Fruit fly (Drosophila melanogaster) whole organism, embryonic: ENCODE data around the gene DNaseII.

Experiments
- Antp ChIP-seq: fragments of 200-800 bp; sonication (Bioruptor generic); optimal IDR thresholded peaks from 3 replicates; lab custom pipeline; 2016; ENCODE audit warnings: missing biosample characterization, missing genetic modification characterization
- CG2889 ChIP-seq: fragments of 200-800 bp; sonication (Bioruptor generic); IDR thresholded peaks from 3 replicates; pipeline ENCODE4 v1.3.6; 2022; ENCODE audit warnings: missing biosample characterization, missing genetic modification characterization
- CG31388 ChIP-seq: fragments of 200-800 bp; sonication (Bioruptor generic); optimal IDR thresholded peaks from 2 replicates; lab custom pipeline; 2016; ENCODE audit warnings: missing biosample characterization, missing genetic modification characterization
- Dll ChIP-seq: fragments of 200-800 bp; sonication (Bioruptor generic); IDR thresholded peaks from 4 replicates; pipeline ENCODE4 v1.3.6; 2022; ENCODE audit warnings: missing biosample characterization, missing genetic modification characterization; ENCODE audit not compliant: partially characterized antibody
- gce ChIP-seq: fragments of 200-800 bp; sonication (Bioruptor generic); IDR thresholded peaks from 3 replicates; pipeline ENCODE4 v1.3.6; 2022; ENCODE audit warnings: missing biosample characterization, missing genetic modification characterization
- kni ChIP-seq: fragments of 200-800 bp; sonication (Bioruptor generic); optimal IDR thresholded peaks from 3 replicates; lab custom pipeline; 2017; ENCODE audit warnings: mild to moderate bottlenecking, missing biosample characterization, missing genetic modification reagents, missing genetic modification characterization
- lbe ChIP-seq: fragments of 200-800 bp; sonication (Bioruptor generic); optimal IDR thresholded peaks from 2 replicates; lab custom pipeline; 2016; ENCODE audit warnings: missing biosample characterization, mild to moderate bottlenecking, missing genetic modification characterization
- psq ChIP-seq: fragments of 200-800 bp; sonication (Bioruptor generic); optimal IDR thresholded peaks from 2 replicates; lab custom pipeline; 2017; ENCODE audit warnings: missing biosample characterization, missing genetic modification characterization
- tna ChIP-seq: fragments of 200-800 bp; sonication (Bioruptor generic); IDR thresholded peaks from 2 replicates; pipeline ENCODE4 v1.3.6; 2022; ENCODE audit warnings: missing biosample characterization, missing genetic modification characterization; ENCODE audit not compliant: partially characterized antibody

DNA sequence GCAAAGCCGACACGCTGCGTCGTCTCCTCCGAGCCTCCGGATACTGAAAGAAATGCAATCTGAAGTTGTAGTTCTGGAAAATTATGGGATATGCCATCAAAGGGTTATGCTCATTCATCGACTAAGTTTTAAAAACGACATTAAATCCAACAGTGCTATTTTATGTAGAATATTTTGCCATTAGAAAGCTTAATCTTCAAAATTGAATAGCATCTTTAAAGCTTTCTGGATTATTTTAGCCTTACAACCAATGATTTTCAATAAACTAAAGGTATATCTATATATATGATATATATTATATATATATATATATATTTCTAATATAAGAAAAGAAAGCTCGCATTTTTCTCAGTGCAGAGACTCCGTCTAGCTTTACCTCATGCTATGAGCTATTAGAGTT is 45.2 kb downstream of the DNaseII start:
- TF ChIP-seq lbe: no peak
- no peak for TF ChIP-seq CG31388 (GFP tag; lab: Kevin White, UChicago)
- TF ChIP-seq kni (GFP tag; lab: Kevin White, UChicago): no peak
- TF ChIP-seq tna (GFP tag; lab: Robert Waterston, UW): no peak
- TF ChIP-seq Dll (GFP tag; lab: Robert Waterston, UW): no peak
- no peak for TF ChIP-seq gce
- no peak for TF ChIP-seq psq
- TF ChIP-seq Antp (GFP tag; lab: Kevin White, UChicago): no peak
- no peak for TF ChIP-seq CG2889 (GFP tag; lab: Robert Waterston, UW)
